Fruit fly (Drosophila melanogaster) whole organism, prepupa: ENCODE results near the gene CG6333.

ENCODE experiments used
- CG10669 ChIP-seq: fragments of 200-800 bp; sonication (Bioruptor generic); optimal IDR thresholded peaks from 3 replicates; lab custom pipeline; 2018; ENCODE audit warnings: missing biosample characterization, mild to moderate bottlenecking, missing genetic modification characterization, moderate library complexity
- CG16779 ChIP-seq: fragments of 200-800 bp; sonication (Bioruptor generic); optimal IDR thresholded peaks from 3 replicates; lab custom pipeline; 2017; ENCODE audit warnings: missing biosample characterization, mild to moderate bottlenecking, missing genetic modification characterization
- CG3032 ChIP-seq: fragments of 200-800 bp; optimal IDR thresholded peaks from 2 replicates; lab custom pipeline; 2019; ENCODE audit warnings: missing biosample characterization, mild to moderate bottlenecking, missing genetic modification characterization, moderate library complexity
- Eip78C ChIP-seq: fragments of 200-800 bp; sonication (Bioruptor generic); peaks from one replicate; lab custom pipeline; 2016; ENCODE audit warnings: missing biosample characterization, missing genetic modification characterization
- Eip93F ChIP-seq: fragments of 200-800 bp; sonication (Bioruptor generic); optimal IDR thresholded peaks from 2 replicates; lab custom pipeline; 2016; ENCODE audit warnings: missing biosample characterization, mild to moderate bottlenecking, missing genetic modification characterization
- Hr4 ChIP-seq: fragments of 200-800 bp; sonication (Bioruptor generic); optimal IDR thresholded peaks from 3 replicates; lab custom pipeline; 2016; ENCODE audit warnings: missing biosample characterization, missing genetic modification characterization
- OdsH ChIP-seq: fragments of 200-800 bp; sonication (Bioruptor generic); optimal IDR thresholded peaks from 3 replicates; lab custom pipeline; 2016; ENCODE audit warnings: missing biosample characterization, missing genetic modification characterization
- Sox14 ChIP-seq: fragments of 200-800 bp; sonication (Bioruptor generic); optimal IDR thresholded peaks from 3 replicates; lab custom pipeline; 2016; ENCODE audit warnings: missing biosample characterization, missing genetic modification characterization
- achi ChIP-seq: fragments of 200-800 bp; sonication (Bioruptor generic); optimal IDR thresholded peaks from 3 replicates; lab custom pipeline; 2016; ENCODE audit warnings: missing biosample characterization, missing genetic modification characterization
- acj6 ChIP-seq: fragments of 200-800 bp; sonication (Bioruptor generic); optimal IDR thresholded peaks from 3 replicates; lab custom pipeline; 2016; ENCODE audit warnings: missing biosample characterization, missing genetic modification characterization
- fd85E ChIP-seq: fragments of 200-800 bp; sonication (Bioruptor generic); optimal IDR thresholded peaks from 3 replicates; lab custom pipeline; 2016; ENCODE audit warnings: missing biosample characterization, missing genetic modification characterization
- lz ChIP-seq: fragments of 200-800 bp; sonication (Bioruptor generic); optimal IDR thresholded peaks from 3 replicates; lab custom pipeline; 2016; ENCODE audit warnings: missing biosample characterization, missing genetic modification characterization
- pdm3 ChIP-seq: fragments of 200-800 bp; sonication (Bioruptor generic); optimal IDR thresholded peaks from 3 replicates; lab custom pipeline; 2016; ENCODE audit warnings: missing biosample characterization, missing genetic modification characterization
- salr ChIP-seq, 2 experiments: fragments of 200-800 bp; sonication (Bioruptor generic); optimal IDR thresholded peaks; 3 replicates each; lab custom pipeline; 2016 to 2018; ENCODE audit warnings: missing biosample characterization in 2 of 2, missing genetic modification characterization in 2 of 2, mild to moderate bottlenecking in 1 of 2

- TF ChIP-seq CG3032 (tag; lab: Kevin White, UChicago) (peak; percentile 3), Sox14 (GFP tag; lab: Kevin White, UChicago) (peak; percentile 40), lz (GFP tag; lab: Kevin White, UChicago) (peak; percentile 48), salr (GFP tag; optimal IDR thresholded peaks at IDR 0.05; lab: Kevin White, UChicago) (peak; percentile 45 to 63), achi (GFP tag; lab: Kevin White, UChicago) (peak; percentile 49), Hr4 (GFP tag; lab: Kevin White, UChicago) (peak; percentile 62), pdm3 (GFP tag; lab: Kevin White, UChicago) (peak; percentile 54), Eip78C (peak; percentile 70), acj6 (GFP tag; lab: Kevin White, UChicago) (no peak), CG10669 (GFP tag; lab: Kevin White, UChicago) (peak; percentile 50), Eip93F (GFP tag; lab: Kevin White, UChicago) (peak; percentile 49), fd85E (peak; percentile 44), OdsH (GFP tag; lab: Kevin White, UChicago) (peak; percentile 47), CG16779 (tag; lab: Kevin White, UChicago) (no peak)
These were observed 694 bp downstream of the CG6333 start for dm6 chr3L:17485280-17485792.
